Fruit fly (Drosophila melanogaster) whole organism, embryonic: ENCODE results near the gene cup.

Source experiments
- ATbp ChIP-seq: fragments of 200-800 bp; sonication (Bioruptor generic); optimal IDR thresholded peaks from 2 replicates; lab custom pipeline; 2017; ENCODE audit warnings: missing biosample characterization, mild to moderate bottlenecking, missing genetic modification characterization, missing genetic modification reagents
- Atf3 ChIP-seq: fragments of 200-800 bp; sonication (Bioruptor generic); optimal IDR thresholded peaks from 3 replicates; lab custom pipeline; 2016; ENCODE audit warnings: missing biosample characterization, missing genetic modification characterization
- BtbVII ChIP-seq: fragments of 200-800 bp; sonication (Bioruptor generic); optimal IDR thresholded peaks from 3 replicates; lab custom pipeline; 2017; ENCODE audit warnings: missing biosample characterization, mild to moderate bottlenecking, missing genetic modification characterization
- CG10147 ChIP-seq: fragments of 200-800 bp; sonication (Bioruptor generic); optimal IDR thresholded peaks from 2 replicates; lab custom pipeline; 2019; ENCODE audit warnings: missing biosample characterization, mild to moderate bottlenecking, missing genetic modification characterization, moderate library complexity
- CG11093 ChIP-seq: fragments of 200-800 bp; sonication (Bioruptor generic); IDR thresholded peaks from 3 replicates; pipeline ENCODE4 v1.3.6; 2022; ENCODE audit warnings: missing biosample characterization, missing genetic modification characterization
- CG11398 ChIP-seq: fragments of 200-800 bp; sonication (Bioruptor generic); optimal IDR thresholded peaks from 2 replicates; lab custom pipeline; 2016; ENCODE audit warnings: missing biosample characterization, missing genetic modification characterization
- CG11723 ChIP-seq: fragments of 200-800 bp; sonication (Bioruptor generic); optimal IDR thresholded peaks from 2 replicates; lab custom pipeline; 2017; ENCODE audit warnings: missing biosample characterization, mild to moderate bottlenecking, missing genetic modification characterization
- CG13296 ChIP-seq: fragments of 200-800 bp; sonication (Bioruptor generic); optimal IDR thresholded peaks from 3 replicates; lab custom pipeline; 2018; ENCODE audit warnings: missing biosample characterization, mild to moderate bottlenecking, missing genetic modification characterization
- CG14710 ChIP-seq: fragments of 200-800 bp; sonication (Bioruptor generic); optimal IDR thresholded peaks from 3 replicates; lab custom pipeline; 2019; ENCODE audit warnings: missing biosample characterization, mild to moderate bottlenecking, missing genetic modification characterization, moderate library complexity
- CG15696 ChIP-seq: fragments of 200-800 bp; sonication (Bioruptor generic); optimal IDR thresholded peaks from 2 replicates; lab custom pipeline; 2019; ENCODE audit warnings: missing biosample characterization, mild to moderate bottlenecking, missing genetic modification characterization, moderate library complexity
- CG17328 ChIP-seq: fragments of 200-800 bp; sonication (Bioruptor generic); IDR thresholded peaks from 2 replicates; pipeline ENCODE4 v1.3.6; 2022; ENCODE audit warnings: missing biosample characterization, missing genetic modification characterization
- CG1792 ChIP-seq: fragments of 200-800 bp; sonication (Bioruptor generic); optimal IDR thresholded peaks from 2 replicates; lab custom pipeline; 2016; ENCODE audit warnings: missing biosample characterization, missing genetic modification characterization
- CG18599 ChIP-seq: fragments of 200-800 bp; sonication (Bioruptor generic); optimal IDR thresholded peaks from 3 replicates; lab custom pipeline; 2017; ENCODE audit warnings: missing biosample characterization, missing genetic modification characterization, mild to moderate bottlenecking, moderate library complexity, missing genetic modification reagents
- CG2129 ChIP-seq: fragments of 200-800 bp; sonication (Bioruptor generic); IDR thresholded peaks from 2 replicates; pipeline ENCODE4 v1.3.6; 2022; ENCODE audit warnings: missing biosample characterization, missing genetic modification characterization; ENCODE audit not compliant: partially characterized antibody
- CG2889 ChIP-seq: fragments of 200-800 bp; sonication (Bioruptor generic); IDR thresholded peaks from 3 replicates; pipeline ENCODE4 v1.3.6; 2022; ENCODE audit warnings: missing biosample characterization, missing genetic modification characterization
- CG3726 ChIP-seq: fragments of 200-800 bp; sonication (Bioruptor generic); IDR thresholded peaks from 3 replicates; pipeline ENCODE4, ENCODE4 v1.3.6; 2022; ENCODE audit warnings: missing biosample characterization, missing genetic modification characterization
- CG3838 ChIP-seq: fragments of 200-800 bp; sonication (Bioruptor generic); optimal IDR thresholded peaks from 3 replicates; lab custom pipeline; 2016; ENCODE audit warnings: missing biosample characterization, missing genetic modification characterization
- CG6175 ChIP-seq: fragments of 200-800 bp; sonication (Bioruptor generic); IDR thresholded peaks from 3 replicates; pipeline ENCODE4 v1.3.6; 2022; ENCODE audit warnings: missing biosample characterization, missing genetic modification characterization
- CG6813 ChIP-seq: fragments of 200-800 bp; sonication (Bioruptor generic); optimal IDR thresholded peaks from 2 replicates; lab custom pipeline; 2017; ENCODE audit warnings: missing biosample characterization, missing genetic modification characterization, mild to moderate bottlenecking, moderate library complexity, missing genetic modification reagents
- CG8281 ChIP-seq: fragments of 200-800 bp; sonication (Bioruptor generic); optimal IDR thresholded peaks from 2 replicates; lab custom pipeline; 2018; ENCODE audit warnings: missing biosample characterization, mild to moderate bottlenecking, missing genetic modification characterization, moderate library complexity
- CG9215 ChIP-seq: fragments of 200-800 bp; sonication (Bioruptor generic); IDR thresholded peaks from 2 replicates; pipeline ENCODE4 v1.3.6; 2022; ENCODE audit warnings: missing biosample characterization, missing genetic modification characterization
- CHES-1-like ChIP-seq: fragments of 200-800 bp; sonication (Bioruptor generic); optimal IDR thresholded peaks from 2 replicates; lab custom pipeline; 2016; ENCODE audit warnings: missing biosample characterization, missing genetic modification characterization
- Ets65A ChIP-seq: fragments of 200-800 bp; sonication (Bioruptor generic); peaks from one replicate; lab custom pipeline; 2016; ENCODE audit warnings: missing biosample characterization, missing genetic modification characterization
- Gug ChIP-seq: fragments of 200-800 bp; sonication (Bioruptor generic); IDR thresholded peaks from 4 replicates; pipeline ENCODE4 v1.3.6; 2022; ENCODE audit warnings: missing biosample characterization, missing genetic modification characterization
- HmgZ ChIP-seq: fragments of 200-800 bp; sonication (Bioruptor generic); optimal IDR thresholded peaks from 2 replicates; lab custom pipeline; 2018; ENCODE audit warnings: missing biosample characterization, mild to moderate bottlenecking, missing genetic modification characterization
- Jarid2 ChIP-seq: fragments of 200-800 bp; sonication (Bioruptor generic); optimal IDR thresholded peaks from 3 replicates; lab custom pipeline; 2017; ENCODE audit warnings: mild to moderate bottlenecking, missing biosample characterization, missing genetic modification reagents, missing genetic modification characterization
- MESR4 ChIP-seq: fragments of 200-800 bp; sonication (Bioruptor generic); optimal IDR thresholded peaks from 2 replicates; lab custom pipeline; 2018; ENCODE audit warnings: missing biosample characterization, mild to moderate bottlenecking, missing genetic modification characterization, moderate library complexity
- Max ChIP-seq: fragments of 200-800 bp; sonication (Bioruptor generic); optimal IDR thresholded peaks from 2 replicates; lab custom pipeline; 2016; ENCODE audit warnings: missing biosample characterization, mild to moderate bottlenecking, missing genetic modification characterization
- Med ChIP-seq: fragments of 200-800 bp; sonication (Bioruptor generic); peaks from one replicate; lab custom pipeline; 2016; ENCODE audit warnings: missing biosample characterization, missing genetic modification characterization, mild to moderate bottlenecking, inconsistent platforms, moderate library complexity
- Meics ChIP-seq: fragments of 200-800 bp; sonication (Bioruptor generic); optimal IDR thresholded peaks from 2 replicates; lab custom pipeline; 2017; ENCODE audit warnings: missing biosample characterization, mild to moderate bottlenecking, missing genetic modification characterization
- Sry-δ ChIP-seq: fragments of 200-800 bp; sonication (Bioruptor generic); optimal IDR thresholded peaks from 2 replicates; lab custom pipeline; 2016; ENCODE audit warnings: missing biosample characterization, missing genetic modification characterization
- Trl ChIP-seq, 3 experiments: fragments of >200 bp in 2 of 3; fragments of 200-800 bp in 1 of 3; sonication (Bioruptor generic) in 1 of 3; optimal IDR thresholded peaks; 2 replicates in 1 of 3; 3 replicates in 2 of 3; lab custom pipeline; 2016 to 2017; ENCODE audit warnings: missing biosample characterization in 1 of 3, missing genetic modification characterization in 1 of 3
- ash1 ChIP-seq: fragments of 200-800 bp; sonication (Bioruptor generic); optimal IDR thresholded peaks from 2 replicates; lab custom pipeline; 2018; ENCODE audit warnings: missing biosample characterization, mild to moderate bottlenecking, missing genetic modification characterization
- bcd ChIP-seq: fragments of 200-800 bp; sonication (Bioruptor generic); optimal IDR thresholded peaks from 2 replicates; lab custom pipeline; 2017; ENCODE audit warnings: missing biosample characterization, mild to moderate bottlenecking, missing genetic modification characterization
- btn ChIP-seq: fragments of 200-800 bp; sonication (Bioruptor generic); optimal IDR thresholded peaks from 2 replicates; lab custom pipeline; 2016; ENCODE audit warnings: missing biosample characterization, missing genetic modification characterization
- cato ChIP-seq: fragments of 200-800 bp; sonication (Bioruptor generic); optimal IDR thresholded peaks from 2 replicates; lab custom pipeline; 2016; ENCODE audit warnings: missing biosample characterization, missing genetic modification characterization, borderline replicate concordance
- en ChIP-seq: fragments of 200-800 bp; sonication (Bioruptor generic); optimal IDR thresholded peaks from 2 replicates; lab custom pipeline; 2016; ENCODE audit warnings: missing biosample characterization, missing genetic modification characterization
- h ChIP-seq: fragments of >200 bp; optimal IDR thresholded peaks from 2 replicates; lab custom pipeline; 2017
- kni ChIP-seq: fragments of 200-800 bp; sonication (Bioruptor generic); optimal IDR thresholded peaks from 3 replicates; lab custom pipeline; 2017; ENCODE audit warnings: mild to moderate bottlenecking, missing biosample characterization, missing genetic modification reagents, missing genetic modification characterization
- lov ChIP-seq, 2 experiments: fragments of 200-800 bp in 1 of 2; fragments of >200 bp in 1 of 2; sonication (Bioruptor generic) in 1 of 2; IDR thresholded peaks in 1 of 2; optimal IDR thresholded peaks in 1 of 2; 2 replicates in 1 of 2; 3 replicates in 1 of 2; pipeline versions ENCODE4 v1.3.6 to Lab custom; 2017 to 2022; ENCODE audit warnings: missing biosample characterization in 1 of 2, missing genetic modification characterization in 1 of 2
- nau ChIP-seq: fragments of 200-800 bp; sonication (Bioruptor generic); optimal IDR thresholded peaks from 3 replicates; lab custom pipeline; 2017; ENCODE audit warnings: missing biosample characterization, mild to moderate bottlenecking, missing genetic modification characterization, missing genetic modification reagents
- odd ChIP-seq: fragments of 200-800 bp; sonication (Bioruptor generic); optimal IDR thresholded peaks from 2 replicates; lab custom pipeline; 2017; ENCODE audit warnings: missing biosample characterization, mild to moderate bottlenecking, missing genetic modification characterization
- peb ChIP-seq: fragments of 200-800 bp; sonication (Bioruptor generic); IDR thresholded peaks from 2 replicates; pipeline ENCODE4 v1.3.6; 2022; ENCODE audit warnings: missing biosample characterization, missing genetic modification characterization
- pfk ChIP-seq: fragments of 200-800 bp; sonication (Bioruptor generic); optimal IDR thresholded peaks from 2 replicates; lab custom pipeline; 2018; ENCODE audit warnings: missing biosample characterization, mild to moderate bottlenecking, missing genetic modification characterization, moderate library complexity
- sens ChIP-seq: fragments of 200-800 bp; sonication (Bioruptor generic); peaks from one replicate; lab custom pipeline; 2016; ENCODE audit warnings: missing biosample characterization, missing genetic modification characterization
- slbo ChIP-seq: fragments of 200-800 bp; sonication (Bioruptor generic); IDR thresholded peaks from 2 replicates; pipeline ENCODE4 v1.3.6; 2022; ENCODE audit warnings: missing biosample characterization, missing genetic modification characterization
- tio ChIP-seq: fragments of 200-800 bp; sonication (Bioruptor generic); optimal IDR thresholded peaks from 2 replicates; lab custom pipeline; 2017; ENCODE audit warnings: missing biosample characterization, missing genetic modification characterization, inconsistent platforms
- trh ChIP-seq: fragments of 200-800 bp; sonication (Bioruptor generic); optimal IDR thresholded peaks from 2 replicates; lab custom pipeline; 2016; ENCODE audit warnings: missing biosample characterization, missing genetic modification characterization
- wdn ChIP-seq: fragments of 200-800 bp; sonication (Bioruptor generic); IDR thresholded peaks from 2 replicates; pipeline ENCODE4 v1.3.6; 2022; ENCODE audit warnings: missing biosample characterization, missing genetic modification characterization
- wor ChIP-seq: fragments of 200-800 bp; sonication (Bioruptor generic); IDR thresholded peaks from 2 replicates; pipeline ENCODE4 v1.3.6; 2022; ENCODE audit warnings: missing biosample characterization, missing genetic modification characterization
- z ChIP-seq: fragments of 200-800 bp; sonication (Bioruptor generic); IDR thresholded peaks from 3 replicates; pipeline ENCODE4 v1.3.6; 2022; ENCODE audit warnings: missing biosample characterization, missing genetic modification characterization

The cup gene

dm6 chr2L:6700742-6701141, 37.3 kb downstream of the cup start (continued):
- TF ChIP-seq en (GFP tag; lab: Kevin White, UChicago): peak; percentile 30
- TF ChIP-seq sens (GFP tag; lab: Kevin White, UChicago): peak; percentile 90
- TF ChIP-seq CG14710 (tag; lab: Kevin White, UChicago): peak; percentile 57
- no peak for TF ChIP-seq Ets65A (GFP tag; lab: Kevin White, UChicago)
- TF ChIP-seq CG17328 (GFP tag; lab: Robert Waterston, UW): 0 out of 2 replicates have a peak, but pooled peaks have one; percentile 27
- TF ChIP-seq CG3838: no peak
- TF ChIP-seq bcd (GFP tag; lab: Kevin White, UChicago): peak; percentile 3
- TF ChIP-seq wor (GFP tag; lab: Robert Waterston, UW): no peak
- TF ChIP-seq slbo: no peak
- no peak for TF ChIP-seq CG2129 (GFP tag; lab: Robert Waterston, UW)
- peak; percentile 84 for TF ChIP-seq Med
- TF ChIP-seq CG15696 (tag; lab: Kevin White, UChicago): peak; percentile 91
- TF ChIP-seq ash1: no peak
- TF ChIP-seq Gug (GFP tag; lab: Robert Waterston, UW): no peak
- TF ChIP-seq CG18599: no peak
- peak; percentile 3 for TF ChIP-seq kni (GFP tag; lab: Kevin White, UChicago)
- TF ChIP-seq Max (GFP tag; lab: Kevin White, UChicago): no peak
- TF ChIP-seq z (GFP tag; lab: Robert Waterston, UW): no peak
- TF ChIP-seq h (lab: Kevin White, UChicago): no peak
- no peak for TF ChIP-seq Sry-δ (GFP tag; lab: Kevin White, UChicago)
- TF ChIP-seq CG6813 (GFP tag; lab: Kevin White, UChicago): peak; percentile 82
- no peak for TF ChIP-seq CHES-1-like (GFP tag; lab: Kevin White, UChicago)
- no peak for TF ChIP-seq pfk (GFP tag; lab: Kevin White, UChicago)
- no peak for TF ChIP-seq wdn (GFP tag; lab: Robert Waterston, UW)
- no peak for TF ChIP-seq CG6175
- TF ChIP-seq CG2889 (GFP tag; lab: Robert Waterston, UW): no peak
- TF ChIP-seq odd (GFP tag; lab: Kevin White, UChicago): peak; percentile 46
- TF ChIP-seq cato (GFP tag; lab: Kevin White, UChicago): peak; percentile 11
- TF ChIP-seq nau (GFP tag; lab: Kevin White, UChicago): no peak
- TF ChIP-seq trh (GFP tag; lab: Kevin White, UChicago): no peak
- TF ChIP-seq CG1792 (GFP tag; lab: Kevin White, UChicago): peak; percentile 44
- peak; percentile 60 for TF ChIP-seq CG11398
- no peak for TF ChIP-seq CG3726 (GFP tag; lab: Robert Waterston, UW)
- no peak for TF ChIP-seq CG10147 (GFP tag; lab: Kevin White, UChicago)
- no peak for TF ChIP-seq Trl (optimal IDR thresholded peaks at IDR 0.05; lab: Kevin White, UChicago)
- peak; percentile 61 for TF ChIP-seq Trl (GFP tag; optimal IDR thresholded peaks at IDR 0.05; lab: Kevin White, UChicago)
- TF ChIP-seq BtbVII (GFP tag; lab: Kevin White, UChicago): no peak
- peak; percentile 48 for TF ChIP-seq ATbp (GFP tag; lab: Kevin White, UChicago)
- TF ChIP-seq CG11093 (GFP tag; lab: Robert Waterston, UW): no peak
- TF ChIP-seq btn (GFP tag; lab: Kevin White, UChicago): peak; percentile 21
- TF ChIP-seq peb: no peak
- TF ChIP-seq HmgZ (tag; lab: Kevin White, UChicago): no peak
- no peak for TF ChIP-seq CG13296 (GFP tag; lab: Kevin White, UChicago)
- peak; percentile 34 for TF ChIP-seq Atf3
- no peak for TF ChIP-seq MESR4
- no peak for TF ChIP-seq CG11723
- no peak for TF ChIP-seq lov (optimal IDR thresholded peaks at IDR 0.05; lab: Kevin White, UChicago)
- 0 out of 3 replicates have a peak, but pooled peaks have one; percentile 59 for TF ChIP-seq lov (GFP tag; IDR thresholded peaks at IDR 0.05; lab: Robert Waterston, UW)
- TF ChIP-seq Jarid2 (GFP tag; lab: Kevin White, UChicago): no peak
- TF ChIP-seq Meics (GFP tag; lab: Kevin White, UChicago): no peak
- no peak for TF ChIP-seq CG9215 (GFP tag; lab: Robert Waterston, UW)
- peak; percentile 9 for TF ChIP-seq CG8281
- TF ChIP-seq tio (GFP tag; lab: Kevin White, UChicago): peak; percentile 3
